Worm (Caenorhabditis elegans) whole organism, L3 larva: ENCODE results near the gene daf-4.

Experiments used
- R02D3.7 ChIP-seq: fragments of 150-350 bp; optimal IDR thresholded peaks from 2 replicates; lab custom pipeline; 2014; ENCODE audit warnings: missing biosample characterization, missing genetic modification characterization
- aly-2 ChIP-seq: fragments of 150-350 bp; optimal IDR thresholded peaks from 2 replicates; lab custom pipeline; 2014; ENCODE audit warnings: missing biosample characterization, missing genetic modification characterization
- ama-1 ChIP-seq: fragments of 150-350 bp; optimal IDR thresholded peaks from 2 replicates; lab custom pipeline; 2018
- ceh-82 ChIP-seq: fragments of 150-350 bp; optimal IDR thresholded peaks from 2 replicates; lab custom pipeline; 2014; ENCODE audit warnings: missing biosample characterization, missing genetic modification characterization
- egl-27 ChIP-seq: sonication (generic microtip); optimal IDR thresholded peaks from 4 replicates; lab custom pipeline; 2017; ENCODE audit warnings: missing biosample characterization, missing genetic modification reagents, missing genetic modification characterization
- fkh-10 ChIP-seq: sonication (generic microtip); optimal IDR thresholded peaks from 2 replicates; lab custom pipeline; 2017; ENCODE audit warnings: missing biosample characterization, missing genetic modification reagents, missing genetic modification characterization
- fos-1 ChIP-seq: fragments of 150-350 bp; optimal IDR thresholded peaks from 2 replicates; lab custom pipeline; 2014; ENCODE audit warnings: missing biosample characterization, missing genetic modification characterization
- lin-15B ChIP-seq: fragments of 150-350 bp; optimal IDR thresholded peaks from 2 replicates; lab custom pipeline; 2014; ENCODE audit warnings: missing biosample characterization, missing genetic modification characterization
- mdl-1 ChIP-seq: fragments of 150-350 bp; optimal IDR thresholded peaks from 2 replicates; lab custom pipeline; 2014; ENCODE audit warnings: missing biosample characterization, missing genetic modification characterization
- nhr-11 ChIP-seq: fragments of 150-350 bp; optimal IDR thresholded peaks from 2 replicates; lab custom pipeline; 2014; ENCODE audit warnings: missing biosample characterization, missing genetic modification characterization
- nhr-237 ChIP-seq: fragments of 150-350 bp; optimal IDR thresholded peaks from 2 replicates; lab custom pipeline; 2014; ENCODE audit warnings: missing biosample characterization, missing genetic modification characterization
- nhr-77 ChIP-seq: fragments of 150-350 bp; optimal IDR thresholded peaks from 2 replicates; lab custom pipeline; 2014; ENCODE audit warnings: missing biosample characterization, missing genetic modification characterization
- pqm-1 ChIP-seq: fragments of 150-350 bp; optimal IDR thresholded peaks from 2 replicates; lab custom pipeline; 2017; ENCODE audit warnings: missing biosample characterization, missing genetic modification characterization, inconsistent platforms
- unc-39 ChIP-seq: sonication (generic microtip); optimal IDR thresholded peaks from 4 replicates; lab custom pipeline; 2017; ENCODE audit warnings: missing biosample characterization, missing genetic modification characterization

DNA sequence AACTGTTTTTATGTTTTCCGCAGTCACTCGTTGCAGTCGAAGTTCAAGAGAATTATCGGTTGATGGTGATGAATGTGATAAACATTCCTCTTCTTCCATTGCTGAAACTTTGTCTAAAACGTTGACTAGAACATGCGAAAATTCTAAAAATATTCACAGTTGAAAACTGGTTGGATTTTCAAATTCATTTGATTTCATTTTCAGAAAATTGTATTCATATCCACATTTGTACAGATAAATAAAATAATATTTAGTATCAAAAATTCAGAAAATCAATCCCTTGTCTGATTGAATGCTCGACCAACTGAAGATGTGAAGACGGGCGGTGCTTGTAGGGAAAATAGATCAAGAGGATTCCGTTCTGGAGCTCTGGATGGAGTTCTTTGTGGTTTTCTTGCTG lies 52.9 kb downstream of the daf-4 start, which contains the start of gene F54E7.9:
- TF ChIP-seq pqm-1 (tag; lab: Kevin White, UChicago) (no peak), ceh-82 (tag; lab: Kevin White, UChicago) (no peak), mdl-1 (tag; lab: Kevin White, UChicago) (no peak), R02D3.7 (no peak), egl-27 (tag; lab: Kevin White, UChicago) (no peak), aly-2 (tag; lab: Kevin White, UChicago) (no peak), lin-15B (tag; lab: Kevin White, UChicago) (no peak), fos-1 (no peak), fkh-10 (GFP tag; lab: Kevin White, UChicago) (no peak), ama-1 (no peak), nhr-77 (tag; lab: Kevin White, UChicago) (no peak), nhr-237 (no peak), unc-39 (tag; lab: Kevin White, UChicago) (no peak), nhr-11 (tag; lab: Kevin White, UChicago) (no peak)
